Fruit fly (Drosophila melanogaster) whole organism, adult: ENCODE results near the gene HDAC11.

Source experiments
- CG11617 ChIP-seq: fragments of 200-800 bp; sonication (Bioruptor generic); optimal IDR thresholded peaks from 2 replicates; lab custom pipeline; 2017; ENCODE audit warnings: mild to moderate bottlenecking, missing biosample characterization, missing genetic modification reagents, missing genetic modification characterization
- CG12768 ChIP-seq: fragments of 200-800 bp; sonication (Bioruptor generic); optimal IDR thresholded peaks from 2 replicates; lab custom pipeline; 2017; ENCODE audit warnings: missing biosample characterization, missing genetic modification characterization, mild to moderate bottlenecking, moderate library complexity, missing genetic modification reagents
- CG14711 ChIP-seq: fragments of 200-800 bp; sonication (Bioruptor generic); optimal IDR thresholded peaks from 2 replicates; lab custom pipeline; 2018; ENCODE audit warnings: missing biosample characterization, mild to moderate bottlenecking, missing genetic modification characterization, moderate library complexity
- CG1620 ChIP-seq: fragments of 200-800 bp; sonication (Bioruptor generic); optimal IDR thresholded peaks from 2 replicates; lab custom pipeline; 2016; ENCODE audit warnings: missing biosample characterization, missing genetic modification characterization
- CG33017 ChIP-seq: fragments of 200-800 bp; sonication (Bioruptor generic); optimal IDR thresholded peaks from 2 replicates; lab custom pipeline; 2018; ENCODE audit warnings: missing biosample characterization, mild to moderate bottlenecking, missing genetic modification characterization, moderate library complexity
- CG5204 ChIP-seq: fragments of 200-800 bp; sonication (Bioruptor generic); optimal IDR thresholded peaks from 2 replicates; lab custom pipeline; 2016; ENCODE audit warnings: missing biosample characterization, missing genetic modification characterization
- CG7045 ChIP-seq: fragments of 200-800 bp; sonication (Bioruptor generic); optimal IDR thresholded peaks from 2 replicates; lab custom pipeline; 2017; ENCODE audit warnings: missing biosample characterization, mild to moderate bottlenecking, missing genetic modification characterization
- CG7101 ChIP-seq: fragments of 200-800 bp; sonication (Bioruptor generic); optimal IDR thresholded peaks from 2 replicates; lab custom pipeline; 2018; ENCODE audit warnings: missing biosample characterization, mild to moderate bottlenecking, missing genetic modification characterization, moderate library complexity
- Clk ChIP-seq: fragments of 200-800 bp; sonication (Bioruptor generic); optimal IDR thresholded peaks from 2 replicates; lab custom pipeline; 2017; ENCODE audit warnings: missing biosample characterization, missing genetic modification characterization
- Crg-1 ChIP-seq: fragments of 200-800 bp; sonication (Bioruptor generic); optimal IDR thresholded peaks from 2 replicates; lab custom pipeline; 2016; ENCODE audit warnings: missing biosample characterization, missing genetic modification characterization
- Hr96 ChIP-seq: fragments of 200-800 bp; sonication (Bioruptor generic); optimal IDR thresholded peaks from 2 replicates; lab custom pipeline; 2016; ENCODE audit warnings: missing biosample characterization, missing genetic modification characterization
- Mnt ChIP-seq: fragments of 200-800 bp; sonication (Bioruptor generic); optimal IDR thresholded peaks from 2 replicates; lab custom pipeline; 2016; ENCODE audit warnings: missing biosample characterization, mild to moderate bottlenecking, missing genetic modification characterization
- bab1 ChIP-seq: fragments of 200-800 bp; sonication (Bioruptor generic); optimal IDR thresholded peaks from 3 replicates; lab custom pipeline; 2019; ENCODE audit warnings: missing biosample characterization, mild to moderate bottlenecking, missing genetic modification characterization, moderate library complexity
- cic ChIP-seq: fragments of 200-800 bp; sonication (Bioruptor generic); optimal IDR thresholded peaks from 2 replicates; lab custom pipeline; 2017; ENCODE audit warnings: missing biosample characterization, mild to moderate bottlenecking, missing genetic modification characterization, moderate library complexity
- cnc ChIP-seq, 2 experiments: fragments of >200 bp; optimal IDR thresholded peaks; 2 replicates each; lab custom pipeline; 2017
- kay ChIP-seq: fragments of 200-800 bp; sonication (Bioruptor generic); peaks from one replicate; lab custom pipeline; 2016; ENCODE audit warnings: missing biosample characterization, missing genetic modification characterization, borderline replicate concordance
- ovo ChIP-seq: fragments of 200-800 bp; sonication (Bioruptor generic); optimal IDR thresholded peaks from 2 replicates; lab custom pipeline; 2016; ENCODE audit warnings: missing biosample characterization, missing genetic modification characterization
- pad ChIP-seq: fragments of 200-800 bp; sonication (Bioruptor generic); optimal IDR thresholded peaks from 3 replicates; lab custom pipeline; 2017; ENCODE audit warnings: missing biosample characterization, missing genetic modification characterization, mild to moderate bottlenecking, moderate library complexity, missing genetic modification reagents
- tj ChIP-seq: fragments of 200-800 bp; sonication (Bioruptor generic); optimal IDR thresholded peaks from 3 replicates; lab custom pipeline; 2017; ENCODE audit warnings: missing biosample characterization, mild to moderate bottlenecking, missing genetic modification characterization, moderate library complexity
- toe ChIP-seq: fragments of 200-800 bp; sonication (Bioruptor generic); optimal IDR thresholded peaks from 2 replicates; lab custom pipeline; 2016; ENCODE audit warnings: missing biosample characterization, missing genetic modification characterization

Gene HDAC11

DNA sequence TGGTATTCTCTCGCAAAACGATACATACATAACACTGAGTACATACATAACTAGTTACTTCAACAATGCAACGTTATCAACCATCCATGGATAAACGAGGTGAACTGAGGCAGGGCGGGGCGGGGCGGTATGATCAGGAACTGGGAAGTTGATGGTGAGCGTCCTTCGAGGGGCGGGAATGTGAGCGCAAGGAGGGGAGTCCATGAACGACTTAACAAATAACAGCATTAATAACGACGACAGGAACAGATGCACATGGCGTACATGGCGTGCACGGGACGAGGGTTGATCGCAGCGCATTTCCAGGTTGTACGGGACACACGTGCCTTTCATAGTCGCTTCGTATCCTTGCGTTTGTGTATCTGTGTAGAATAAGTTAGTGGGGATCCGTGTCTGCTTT lies 11.9 kb upstream of the HDAC11 start:
- no peak for TF ChIP-seq cic (GFP tag; lab: Kevin White, UChicago)
- TF ChIP-seq kay (GFP tag; lab: Kevin White, UChicago), result no peak
- TF ChIP-seq CG14711 (tag; lab: Kevin White, UChicago), result no peak
- no peak for TF ChIP-seq toe (GFP tag; lab: Kevin White, UChicago)
- TF ChIP-seq tj (GFP tag; lab: Kevin White, UChicago), result no peak
- no peak for TF ChIP-seq CG7101 (tag; lab: Kevin White, UChicago)
- no peak for TF ChIP-seq CG33017
- TF ChIP-seq cnc (optimal IDR thresholded peaks at IDR 0.05; lab: Kevin White, UChicago), result no peak
- no peak for TF ChIP-seq CG12768 (GFP tag; lab: Kevin White, UChicago)
- no peak for TF ChIP-seq bab1 (GFP tag; lab: Kevin White, UChicago)
- TF ChIP-seq Clk, result no peak
- TF ChIP-seq CG7045 (GFP tag; lab: Kevin White, UChicago), result no peak
- TF ChIP-seq Hr96 (GFP tag; lab: Kevin White, UChicago), result no peak
- TF ChIP-seq Crg-1 (GFP tag; lab: Kevin White, UChicago), result no peak

- TF ChIP-seq Hr96 (GFP tag; lab: Kevin White, UChicago) (no peak), Mnt (GFP tag; lab: Kevin White, UChicago) (no peak), CG7045 (GFP tag; lab: Kevin White, UChicago) (no peak), Clk (no peak), toe (GFP tag; lab: Kevin White, UChicago) (no peak), CG12768 (GFP tag; lab: Kevin White, UChicago) (no peak), cnc (optimal IDR thresholded peaks at IDR 0.05; lab: Kevin White, UChicago) (no peak), CG11617 (GFP tag; lab: Kevin White, UChicago) (no peak), kay (GFP tag; lab: Kevin White, UChicago) (no peak), pad (GFP tag; lab: Kevin White, UChicago) (no peak), CG7101 (tag; lab: Kevin White, UChicago) (no peak), Crg-1 (GFP tag; lab: Kevin White, UChicago) (no peak), CG5204 (GFP tag; lab: Kevin White, UChicago) (no peak), CG33017 (no peak), tj (GFP tag; lab: Kevin White, UChicago) (no peak), cic (GFP tag; lab: Kevin White, UChicago) (no peak)
These were observed 10.9 kb upstream of the HDAC11 start for dm6 chr3R:24866976-24867375.

DNA sequence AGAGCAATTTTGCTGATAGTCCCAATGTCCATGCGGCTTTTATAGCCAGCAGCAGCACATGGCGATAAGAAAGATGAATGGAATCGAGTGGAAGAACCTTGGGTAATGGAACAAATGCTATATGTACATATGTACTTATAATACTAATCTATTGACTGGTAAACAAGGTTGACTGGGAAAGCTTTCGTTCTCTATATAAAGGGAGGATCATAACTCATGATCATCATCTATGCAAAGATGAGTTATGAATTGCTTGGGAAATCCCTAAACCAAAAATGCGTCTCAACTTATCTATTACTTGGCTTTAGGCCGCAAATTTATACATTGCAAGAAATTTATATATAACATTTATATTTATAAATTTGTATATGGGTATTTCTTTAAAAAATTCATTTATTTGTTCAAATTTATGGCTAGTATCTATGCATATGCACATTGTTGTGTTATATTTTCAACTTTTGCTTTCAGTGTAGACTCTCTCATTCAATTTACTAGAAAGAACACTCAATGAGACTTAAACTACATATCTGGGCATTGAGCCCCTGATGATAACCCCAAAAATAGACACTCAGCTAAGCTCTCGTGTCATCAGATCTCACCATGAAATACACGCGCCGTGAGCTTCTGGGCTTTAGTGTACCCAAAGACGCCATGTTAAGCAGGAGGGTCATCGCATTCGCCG lies 8.8 kb upstream of the HDAC11 start, which contains the start of the genes Srg1 and Elal:
Gene Srg1 (minus strand): TSS at position 14 of the 682 bp plus-strand sequence.
Gene Elal (plus strand): TSS at position 632 of the 682 bp plus-strand sequence.
- TF ChIP-seq kay (GFP tag; lab: Kevin White, UChicago), result no peak
- TF ChIP-seq Hr96 (GFP tag; lab: Kevin White, UChicago), result no peak
- peak; percentile 50 for TF ChIP-seq Mnt (GFP tag; lab: Kevin White, UChicago)
- TF ChIP-seq CG11617 (GFP tag; lab: Kevin White, UChicago), result peak; percentile 6
- TF ChIP-seq tj (GFP tag; lab: Kevin White, UChicago), result peak; percentile 27
- peak; percentile 68 for TF ChIP-seq cic (GFP tag; lab: Kevin White, UChicago)
- TF ChIP-seq CG5204 (GFP tag; lab: Kevin White, UChicago), result no peak
- TF ChIP-seq pad (GFP tag; lab: Kevin White, UChicago), result no peak
- TF ChIP-seq CG33017, result peak; percentile 70
- no peak for TF ChIP-seq Clk
- peak; percentile 16 for TF ChIP-seq CG12768 (GFP tag; lab: Kevin White, UChicago)
- TF ChIP-seq bab1 (GFP tag; lab: Kevin White, UChicago), result no peak
- TF ChIP-seq CG7101 (tag; lab: Kevin White, UChicago), result peak; percentile 65
- TF ChIP-seq CG1620, result no peak
- TF ChIP-seq CG7045 (GFP tag; lab: Kevin White, UChicago), result no peak
- peak; percentile 32 for TF ChIP-seq CG14711 (tag; lab: Kevin White, UChicago)
- TF ChIP-seq toe (GFP tag; lab: Kevin White, UChicago), result no peak
- no peak for TF ChIP-seq ovo
- TF ChIP-seq cnc (optimal IDR thresholded peaks at IDR 0.05; lab: Kevin White, UChicago), result no peak
- no peak for TF ChIP-seq Crg-1 (GFP tag; lab: Kevin White, UChicago)

DNA sequence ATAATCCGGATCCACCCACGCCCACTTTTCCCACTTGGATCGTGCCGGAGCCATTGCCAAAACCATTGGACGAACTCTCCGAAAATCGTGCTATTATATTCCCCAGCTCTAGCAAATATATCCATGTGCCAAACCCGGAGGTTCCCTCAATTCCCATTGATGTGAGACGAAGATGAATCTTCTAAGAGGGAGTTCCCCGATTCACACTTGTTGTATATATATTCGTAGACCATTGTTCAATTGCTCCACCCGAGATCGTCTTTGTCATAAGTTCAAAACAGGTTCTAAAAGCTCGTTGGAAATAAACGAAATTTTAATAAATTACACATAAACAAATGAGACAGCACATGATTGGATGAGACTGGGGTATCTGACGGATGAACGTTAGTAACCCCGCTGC lies 7.9 kb upstream of the HDAC11 start:
- TF ChIP-seq CG11617 (GFP tag; lab: Kevin White, UChicago) (no peak), tj (GFP tag; lab: Kevin White, UChicago) (no peak), kay (GFP tag; lab: Kevin White, UChicago) (no peak), CG12768 (GFP tag; lab: Kevin White, UChicago) (no peak), CG7045 (GFP tag; lab: Kevin White, UChicago) (no peak), CG1620 (no peak), Hr96 (GFP tag; lab: Kevin White, UChicago) (no peak), pad (GFP tag; lab: Kevin White, UChicago) (no peak), CG33017 (no peak), Crg-1 (GFP tag; lab: Kevin White, UChicago) (no peak), CG5204 (GFP tag; lab: Kevin White, UChicago) (no peak), cic (GFP tag; lab: Kevin White, UChicago) (no peak), Mnt (GFP tag; lab: Kevin White, UChicago) (no peak)

DNA sequence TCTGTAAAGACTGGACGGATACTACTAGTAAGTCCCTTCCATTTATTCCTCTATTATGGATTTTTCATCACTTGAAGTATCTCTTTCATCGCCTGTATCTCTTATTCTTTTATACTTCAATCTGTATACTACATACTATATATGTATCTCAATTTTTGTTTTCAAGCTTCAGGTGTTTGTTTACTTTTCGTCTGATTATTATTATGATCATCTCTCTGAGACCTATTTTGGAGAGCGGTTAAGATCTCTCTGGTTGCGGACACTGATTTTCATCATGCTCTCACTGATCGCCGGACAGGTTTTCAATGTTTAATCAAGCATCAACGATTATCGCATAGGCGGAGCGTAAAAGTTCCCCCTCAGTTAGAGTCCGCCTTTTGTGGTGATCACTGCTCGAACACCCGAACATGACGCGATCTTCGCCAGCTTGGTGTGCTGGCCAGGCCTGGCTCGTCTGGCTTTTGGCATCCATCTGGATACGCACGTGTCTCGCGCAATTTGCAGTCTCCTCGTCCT lies 6.6 kb upstream of the HDAC11 start, which contains the start of gene CG7016:
Gene CG7016 (plus strand): TSS at position 358 of the 516 bp plus-strand sequence.
- TF ChIP-seq CG7101 (tag; lab: Kevin White, UChicago) (no peak), CG33017 (no peak), Crg-1 (GFP tag; lab: Kevin White, UChicago) (no peak), CG5204 (GFP tag; lab: Kevin White, UChicago) (no peak)
